Worm (Caenorhabditis elegans): ENCODE measurements around the gene C06H2.2.

C06H2.2 gene

DNA sequence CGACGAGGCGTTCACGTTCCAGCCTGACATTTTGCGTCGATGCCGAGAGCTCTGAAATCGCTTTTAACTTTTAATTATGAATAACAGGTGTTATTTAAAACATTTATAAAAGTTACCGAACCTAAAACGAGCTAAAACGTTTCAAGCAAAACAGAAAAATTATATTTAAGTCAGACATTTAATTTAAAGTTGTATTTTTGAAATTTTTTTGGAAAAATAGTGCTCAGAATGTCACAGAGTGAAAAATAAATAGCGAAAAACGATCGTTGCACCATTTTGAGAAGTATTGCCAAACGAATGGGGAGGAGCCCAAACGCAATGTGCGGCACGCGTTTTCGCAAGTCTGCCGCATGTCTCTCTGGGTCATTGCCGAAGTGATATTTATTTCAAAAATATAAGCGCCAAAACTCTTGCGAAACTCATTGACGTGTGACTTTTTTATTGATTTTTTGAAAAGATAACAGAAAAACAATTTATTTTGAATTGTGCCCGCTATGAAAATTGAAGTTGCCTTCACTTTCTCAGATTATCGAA is 11.9 kb upstream of the C06H2.2 start, which contains the start of gene erfa-3 (continued):
- TF ChIP-seq eyg-1 (tag; optimal IDR thresholded peaks at IDR 0.05) (no peak), ahr-1 (tag; optimal IDR thresholded peaks at IDR 0.05) (peak; percentile 57), ceh-22 (tag; optimal IDR thresholded peaks at IDR 0.05) (no peak), syd-9 (tag; optimal IDR thresholded peaks at IDR 0.05) (peak; percentile 73), ref-2 (tag; optimal IDR thresholded peaks at IDR 0.05) (peak; percentile 84), lim-6 (tag; optimal IDR thresholded peaks at IDR 0.05) (peak; percentile 49), ceh-48 (tag; optimal IDR thresholded peaks at IDR 0.05) (peak; percentile 51), K02D7.2 (tag; optimal IDR thresholded peaks at IDR 0.05) (peak; percentile 73), madf-2 (tag; optimal IDR thresholded peaks at IDR 0.05) (peak; percentile 67), ceh-14 (tag; optimal IDR thresholded peaks at IDR 0.05) (peak; percentile 91), ceh-34 (tag; optimal IDR thresholded peaks at IDR 0.05) (peak; percentile 84), ceh-24 (tag; optimal IDR thresholded peaks at IDR 0.05) (peak; percentile 51), nfya-1 (tag; optimal IDR thresholded peaks at IDR 0.05) (peak; percentile 73), pax-1 (tag; optimal IDR thresholded peaks at IDR 0.05) (peak; percentile 63), ceh-9 (tag; optimal IDR thresholded peaks at IDR 0.05) (no peak), pat-9 (tag; optimal IDR thresholded peaks at IDR 0.05) (peak; percentile 75), ceh-30 (tag; optimal IDR thresholded peaks at IDR 0.05) (no peak), odd-2 (tag; optimal IDR thresholded peaks at IDR 0.05) (peak; percentile 68), ceh-6 (GFP tag; optimal IDR thresholded peaks at IDR 0.05) (peak; percentile 64), C38D4.7 (GFP tag; optimal IDR thresholded peaks at IDR 0.05) (peak; percentile 71), hlh-15 (tag; optimal IDR thresholded peaks at IDR 0.05) (peak; percentile 75), ceh-31 (tag; optimal IDR thresholded peaks at IDR 0.05) (peak; percentile 70), ceh-18 (tag; optimal IDR thresholded peaks at IDR 0.05) (peak; percentile 52), F13H6.1 (tag; optimal IDR thresholded peaks at IDR 0.05) (peak; percentile 63), zip-5 (tag; optimal IDR thresholded peaks at IDR 0.05) (peak; percentile 37), nhr-232 (tag; optimal IDR thresholded peaks at IDR 0.05) (peak; percentile 62), fkh-10 (GFP tag; optimal IDR thresholded peaks at IDR 0.05) (no peak), pha-4 (tag; optimal IDR thresholded peaks at IDR 0.05) (no peak), C08G9.2 (tag; optimal IDR thresholded peaks at IDR 0.05) (peak; percentile 62), hlh-13 (GFP tag; optimal IDR thresholded peaks at IDR 0.05) (peak; percentile 18), hlh-30 (tag; optimal IDR thresholded peaks at IDR 0.05; ENCODE audit: insufficient read depth) (peak; percentile 49), hlh-8 (tag; optimal IDR thresholded peaks at IDR 0.05) (peak; percentile 68), fkh-6 (tag; optimal IDR thresholded peaks at IDR 0.05) (peak; percentile 73), pros-1 (tag; optimal IDR thresholded peaks at IDR 0.05) (no peak), elt-2 (tag; optimal IDR thresholded peaks at IDR 0.05) (peak; percentile 90), ceh-45 (GFP tag; IDR thresholded peaks at IDR 0.05) (peak; percentile 24; the same call in 1 of the 2 replicates), hlh-6 (tag; optimal IDR thresholded peaks at IDR 0.05) (peak; percentile 72), tbx-2 (tag; optimal IDR thresholded peaks at IDR 0.05) (peak; percentile 88), T23F11.4 (GFP tag; optimal IDR thresholded peaks at IDR 0.05) (peak; percentile 71), rnt-1 (tag; optimal IDR thresholded peaks at IDR 0.05) (peak; percentile 69), sdc-2 (tag; optimal IDR thresholded peaks at IDR 0.05) (peak; percentile 60), tbx-7 (tag; optimal IDR thresholded peaks at IDR 0.05) (peak; percentile 44), unc-55 (GFP tag; optimal IDR thresholded peaks at IDR 0.05) (no peak), Y22D7AL.16 (tag; optimal IDR thresholded peaks at IDR 0.05) (peak; percentile 52)

DNA sequence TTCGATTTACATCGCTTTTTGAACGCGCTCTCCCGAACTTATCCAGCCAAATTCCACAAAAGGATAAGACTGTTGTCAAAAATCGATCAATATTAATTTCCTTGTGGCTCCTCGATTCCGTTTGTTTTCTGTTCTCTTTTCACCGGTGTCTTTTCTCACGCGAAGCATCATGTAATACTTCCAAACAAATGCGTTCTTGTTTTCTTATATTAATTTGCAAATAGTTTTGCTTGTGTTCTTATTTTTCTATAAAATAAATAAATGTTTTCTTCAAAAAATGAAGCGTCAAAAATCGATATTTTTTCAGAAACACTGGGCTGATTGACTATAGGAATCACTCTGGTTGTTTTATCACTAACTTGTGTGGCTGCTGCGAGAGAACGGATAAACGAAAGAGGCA is 11.4 kb upstream of the C06H2.2 start, which contains the start of gene math-33:
math-33 (plus strand) TSS at position 301 of the 400 bp plus-strand sequence.
- TF ChIP-seq fkh-10 (GFP tag; optimal IDR thresholded peaks at IDR 0.05) = no peak
- TF ChIP-seq nhr-232 (tag; optimal IDR thresholded peaks at IDR 0.05) = no peak
- TF ChIP-seq nhr-11 (tag; optimal IDR thresholded peaks at IDR 0.05) = no peak
- TF ChIP-seq sox-2 (GFP tag; IDR thresholded peaks at IDR 0.05) = no peak
- TF ChIP-seq elt-2 (tag; optimal IDR thresholded peaks at IDR 0.05) = no peak
- TF ChIP-seq ahr-1 (tag; optimal IDR thresholded peaks at IDR 0.05) = no peak
- TF ChIP-seq odd-2 (tag; optimal IDR thresholded peaks at IDR 0.05) = no peak
- no peak for TF ChIP-seq ceh-22 (tag; optimal IDR thresholded peaks at IDR 0.05)
- TF ChIP-seq F13H6.1 (tag; optimal IDR thresholded peaks at IDR 0.05) = no peak
- TF ChIP-seq K09A11.1 (tag; optimal IDR thresholded peaks at IDR 0.05; ENCODE audit: insufficient read depth) = no peak
- TF ChIP-seq dve-1 (tag; optimal IDR thresholded peaks at IDR 0.05) = no peak
- no peak for TF ChIP-seq lin-11 (tag; optimal IDR thresholded peaks at IDR 0.05)
- no peak for TF ChIP-seq pros-1 (tag; optimal IDR thresholded peaks at IDR 0.05)
- TF ChIP-seq ceh-6 (GFP tag; optimal IDR thresholded peaks at IDR 0.05) = no peak
- no peak for TF ChIP-seq unc-55 (GFP tag; optimal IDR thresholded peaks at IDR 0.05)
- TF ChIP-seq ceh-30 (tag; optimal IDR thresholded peaks at IDR 0.05) = no peak
- no peak for TF ChIP-seq hlh-13 (GFP tag; optimal IDR thresholded peaks at IDR 0.05)
- no peak for TF ChIP-seq ceh-14 (tag; optimal IDR thresholded peaks at IDR 0.05)
- TF ChIP-seq sdc-2 (tag; optimal IDR thresholded peaks at IDR 0.05) = no peak
